ENCODE assay signal across 5 worm cellular contexts in the genomic region with DNA sequence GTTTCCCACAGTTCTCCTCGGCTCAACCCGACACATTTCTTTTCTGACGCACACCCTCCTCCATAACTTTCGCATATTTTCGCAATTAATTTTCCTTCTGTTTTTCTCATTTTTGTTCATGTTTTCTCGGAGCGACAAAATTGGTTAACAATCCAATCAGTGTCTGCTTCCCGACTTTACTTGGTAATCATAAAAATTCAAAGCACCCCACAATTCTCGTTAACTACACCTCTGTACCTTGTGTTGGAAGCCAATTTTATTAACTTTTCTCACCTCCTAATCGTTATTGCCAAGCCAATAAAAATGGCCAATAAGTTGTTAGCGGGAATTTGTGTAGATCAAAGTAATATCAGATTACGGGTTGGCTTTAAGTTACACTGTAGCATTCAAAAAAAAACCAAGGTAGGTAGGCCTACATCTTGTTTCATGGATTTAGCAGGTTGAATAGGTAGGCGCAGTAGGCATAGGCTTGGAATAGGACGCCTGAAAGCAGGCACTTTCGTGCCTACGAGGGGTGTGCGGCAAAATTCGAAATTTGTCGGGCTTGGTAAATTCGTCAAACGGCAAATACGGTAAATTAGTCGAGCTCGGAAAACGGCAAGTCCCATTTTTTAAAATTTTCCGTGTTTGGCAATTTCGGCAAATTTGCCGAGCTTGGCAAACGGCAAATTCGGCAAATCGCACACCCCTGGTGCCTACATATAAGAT.
A peak's percentile ranks its signal among the peaks of the same experiment; 100 is the strongest.
TF ChIP-seq lines count a peak whose summit lies in the region.

No protein-coding gene starts in this region.

TF ChIP-seq in whole organism, L1 larva, 84 proteins besides CTCF, POLR2A, EP300 and RAD21:
- TF ChIP-seq fkh-8 (tag; optimal IDR thresholded peaks at IDR 0.05; lab: Kevin White, UChicago) = peak; percentile 56
- TF ChIP-seq efl-1 (optimal IDR thresholded peaks at IDR 0.05; lab: Kevin White, UChicago) = no peak
- peak in 1 of 2 experiments; percentile 32 for TF ChIP-seq efl-1 (GFP tag; optimal IDR thresholded peaks at IDR 0.05 in 1 of 2; lab: Kevin White, UChicago)
- TF ChIP-seq skn-1 (tag; optimal IDR thresholded peaks at IDR 0.05; lab: Kevin White, UChicago) = no peak
- TF ChIP-seq lin-14 (GFP tag; optimal IDR thresholded peaks at IDR 0.05; lab: Kevin White, UChicago) = peak; percentile 24
- peak; percentile 21 for TF ChIP-seq nhr-71 (tag; optimal IDR thresholded peaks at IDR 0.05; lab: Kevin White, UChicago)
- peak; percentile 31 for TF ChIP-seq nhr-47 (tag; optimal IDR thresholded peaks at IDR 0.05; lab: Kevin White, UChicago)
- no peak for TF ChIP-seq ces-1 (GFP tag; optimal IDR thresholded peaks at IDR 0.05; lab: Kevin White, UChicago)
- peak; percentile 44 for TF ChIP-seq nhr-85 (tag; lab: Kevin White, UChicago)

TF ChIP-seq in whole organism, L2 larva, 48 proteins besides CTCF, POLR2A, EP300 and RAD21:
- TF ChIP-seq nhr-12 (tag; optimal IDR thresholded peaks at IDR 0.05; lab: Kevin White, UChicago) = no peak
- TF ChIP-seq nhr-21 (tag; optimal IDR thresholded peaks at IDR 0.05; lab: Kevin White, UChicago) = peak; percentile 20
- TF ChIP-seq R02D3.7 (tag; optimal IDR thresholded peaks at IDR 0.05; lab: Kevin White, UChicago) = no peak
- TF ChIP-seq ztf-1 (GFP tag; conservative IDR thresholded peaks at IDR 0.05; lab: Robert Waterston, UW) = no peak

TF ChIP-seq in whole organism, L3 larva, 47 proteins besides CTCF, POLR2A, EP300 and RAD21:
- TF ChIP-seq nhr-67 (tag; optimal IDR thresholded peaks at IDR 0.05; lab: Kevin White, UChicago) = no peak
- no peak for TF ChIP-seq nhr-25 (tag; optimal IDR thresholded peaks at IDR 0.05; lab: Kevin White, UChicago)
- no peak for TF ChIP-seq skn-1 (tag; optimal IDR thresholded peaks at IDR 0.05; lab: Kevin White, UChicago)
- no peak for TF ChIP-seq daf-12 (tag; optimal IDR thresholded peaks at IDR 0.05; lab: Kevin White, UChicago)
- no peak for TF ChIP-seq fos-1 (tag; optimal IDR thresholded peaks at IDR 0.05; lab: Kevin White, UChicago)
- peak; percentile 90 for TF ChIP-seq nhr-11 (tag; optimal IDR thresholded peaks at IDR 0.05; lab: Kevin White, UChicago)
- TF ChIP-seq elt-2 (tag; optimal IDR thresholded peaks at IDR 0.05; lab: Kevin White, UChicago) = no peak
- TF ChIP-seq pqm-1 (tag; optimal IDR thresholded peaks at IDR 0.05; lab: Kevin White, UChicago) = no peak

TF ChIP-seq in whole organism, L4 larva, 104 proteins besides CTCF, POLR2A, EP300 and RAD21:
- peak; percentile 4 for TF ChIP-seq nhr-11 (tag; optimal IDR thresholded peaks at IDR 0.05; lab: Kevin White, UChicago)
- TF ChIP-seq unc-62 (GFP tag; optimal IDR thresholded peaks at IDR 0.05 in 1 of 2; lab: Kevin White, UChicago) = peak in 1 of 2 experiments; percentile 73
- no peak for TF ChIP-seq unc-62 (tag; optimal IDR thresholded peaks at IDR 0.05; lab: Kevin White, UChicago)
- TF ChIP-seq pqm-1 (tag; optimal IDR thresholded peaks at IDR 0.05; lab: Kevin White, UChicago) = no peak
- 0 out of 2 replicates have a peak, but pooled peaks have one; percentile 52 for TF ChIP-seq F44E2.7 (GFP tag; IDR thresholded peaks at IDR 0.05; lab: Robert Waterston, UW)

TF ChIP-seq in whole organism, young adult, 124 proteins besides CTCF, POLR2A, EP300 and RAD21:
- TF ChIP-seq madf-3 (GFP tag; IDR thresholded peaks at IDR 0.05; lab: Robert Waterston, UW) (0 out of 2 replicates have a peak, but pooled peaks have one; percentile 32), hsf-1 (GFP tag; IDR thresholded peaks at IDR 0.05; lab: Robert Waterston, UW) (no peak)
TF ChIP-seq in whole organism, young adult: peak in this region for 1.
